Fruit fly (Drosophila melanogaster) whole organism, wandering third instar larva: ENCODE results near the gene Vm26Ac.
A peak's percentile ranks its signal among the peaks of the same experiment; 100 is the strongest.

Experiments used
- Abd-B ChIP-seq: fragments of >200 bp; optimal IDR thresholded peaks from 2 replicates; lab custom pipeline; 2017; ENCODE audit warnings: missing biosample characterization, missing genetic modification characterization
- CG32264 ChIP-seq: fragments of 200-800 bp; sonication (Bioruptor generic); optimal IDR thresholded peaks from 2 replicates; lab custom pipeline; 2016; ENCODE audit warnings: missing biosample characterization, missing genetic modification characterization
- CG9705 ChIP-seq: fragments of 200-800 bp; sonication (Bioruptor generic); optimal IDR thresholded peaks from 2 replicates; lab custom pipeline; 2018; ENCODE audit warnings: missing biosample characterization, mild to moderate bottlenecking, missing genetic modification characterization
- CrebA ChIP-seq: fragments of 200-800 bp; sonication (Bioruptor generic); optimal IDR thresholded peaks from 2 replicates; lab custom pipeline; 2016; ENCODE audit warnings: missing biosample characterization, mild to moderate bottlenecking, missing genetic modification characterization, borderline replicate concordance
- Dfd ChIP-seq: fragments of >200 bp; optimal IDR thresholded peaks from 2 replicates; lab custom pipeline; 2017; ENCODE audit warnings: missing biosample characterization, missing genetic modification characterization
- Dif ChIP-seq: fragments of 200-275, 200-300 bp; sonication (Bioruptor generic); optimal IDR thresholded peaks from 2 replicates; lab custom pipeline; 2018; ENCODE audit warnings: missing biosample characterization, missing genetic modification characterization; ENCODE audit not compliant: partially characterized antibody
- GATAd ChIP-seq: sonication (Bioruptor generic); optimal IDR thresholded peaks from 2 replicates; lab custom pipeline; 2016; ENCODE audit warnings: missing biosample characterization, missing genetic modification characterization
- HLH106 ChIP-seq: fragments of 200-800 bp; optimal IDR thresholded peaks from 3 replicates; lab custom pipeline; 2019; ENCODE audit warnings: missing biosample characterization, mild to moderate bottlenecking, missing genetic modification characterization, moderate library complexity
- Hnf4 ChIP-seq: fragments of 200-800 bp; sonication (Bioruptor generic); optimal IDR thresholded peaks from 2 replicates; lab custom pipeline; 2016; ENCODE audit warnings: missing biosample characterization, mild to moderate bottlenecking, missing genetic modification characterization
- Hr83 ChIP-seq: fragments of 200-300 bp; sonication (Bioruptor generic); optimal IDR thresholded peaks from 2 replicates; lab custom pipeline; 2016; ENCODE audit warnings: missing biosample characterization, mild to moderate bottlenecking, missing genetic modification characterization, moderate library complexity; ENCODE audit not compliant: poor library complexity, severe bottlenecking
- Jra ChIP-seq: sonication (Bioruptor generic); optimal IDR thresholded peaks from 2 replicates; lab custom pipeline; 2016; ENCODE audit warnings: missing biosample characterization, missing genetic modification characterization
- Myc ChIP-seq: fragments of >200 bp; optimal IDR thresholded peaks from 2 replicates; lab custom pipeline; 2017
- N ChIP-seq: fragments of >200 bp; optimal IDR thresholded peaks from 2 replicates; lab custom pipeline; 2018; ENCODE audit warnings: missing biosample characterization, missing external identifiers, missing genetic modification characterization
- OdsH ChIP-seq: fragments of 200-800 bp; sonication (Bioruptor generic); optimal IDR thresholded peaks from 2 replicates; lab custom pipeline; 2016; ENCODE audit warnings: missing biosample characterization, mild to moderate bottlenecking, missing genetic modification characterization
- Rel ChIP-seq, 2 experiments: fragments of 200-800 bp; sonication (Bioruptor generic) in 1 of 2; optimal IDR thresholded peaks; 2 replicates in 1 of 2; 3 replicates in 1 of 2; lab custom pipeline; 2016 to 2019; ENCODE audit warnings: mild to moderate bottlenecking in 2 of 2, missing biosample characterization in 2 of 2, missing genetic modification characterization in 2 of 2, moderate library complexity in 1 of 2
- Sp1 ChIP-seq: fragments of 200-800 bp; sonication (Bioruptor generic); optimal IDR thresholded peaks from 3 replicates; lab custom pipeline; 2019; ENCODE audit warnings: missing biosample characterization, mild to moderate bottlenecking, missing genetic modification characterization, moderate library complexity
- Vsx2 ChIP-seq: fragments of 200-300, 225-300 bp; sonication (Bioruptor generic); optimal IDR thresholded peaks from 2 replicates; lab custom pipeline; 2018; ENCODE audit warnings: missing biosample characterization, missing genetic modification characterization; ENCODE audit not compliant: partially characterized antibody
- br ChIP-seq: fragments of 200-800 bp; sonication (Bioruptor generic); optimal IDR thresholded peaks from 2 replicates; lab custom pipeline; 2016; ENCODE audit warnings: missing biosample characterization, missing genetic modification characterization
- brk ChIP-seq: fragments of 200-800 bp; sonication (Bioruptor generic); optimal IDR thresholded peaks from 2 replicates; lab custom pipeline; 2016; ENCODE audit warnings: missing biosample characterization, mild to moderate bottlenecking, missing genetic modification characterization
- dl ChIP-seq, 2 experiments: fragments of 175-275, 200-275 bp in 1 of 2; fragments of 200-275 bp in 1 of 2; sonication (Bioruptor generic); optimal IDR thresholded peaks; lab custom pipeline; 2018; ENCODE audit warnings: mild to moderate bottlenecking in 2 of 2, missing biosample characterization in 2 of 2, missing genetic modification characterization in 2 of 2, moderate library complexity in 2 of 2; ENCODE audit not compliant: partially characterized antibody in 2 of 2, insufficient read depth in 1 of 2
- dmrt93B ChIP-seq: fragments of 200-800 bp; sonication (Bioruptor generic); optimal IDR thresholded peaks from 2 replicates; lab custom pipeline; 2018; ENCODE audit warnings: missing biosample characterization, mild to moderate bottlenecking, missing genetic modification characterization
- dsf ChIP-seq: sonication (Bioruptor generic); optimal IDR thresholded peaks from 2 replicates; lab custom pipeline; 2016; ENCODE audit warnings: missing biosample characterization, missing genetic modification characterization, borderline replicate concordance
- ey ChIP-seq: fragments of 200-800 bp; sonication (Bioruptor generic); optimal IDR thresholded peaks from 2 replicates; lab custom pipeline; 2016; ENCODE audit warnings: missing biosample characterization, missing genetic modification characterization
- foxo ChIP-seq, 2 experiments: fragments of 200-800 bp; sonication (Bioruptor generic); optimal IDR thresholded peaks; 2 replicates in 1 of 2; 3 replicates in 1 of 2; lab custom pipeline; 2016 to 2017; ENCODE audit warnings: missing biosample characterization in 2 of 2, missing genetic modification characterization in 2 of 2
- fru ChIP-seq: fragments of 200-800 bp; sonication (Bioruptor generic); optimal IDR thresholded peaks from 3 replicates; lab custom pipeline; 2016; ENCODE audit warnings: missing biosample characterization, mild to moderate bottlenecking, missing genetic modification characterization
- h ChIP-seq: fragments of 200-800 bp; sonication (Bioruptor generic); optimal IDR thresholded peaks from 3 replicates; lab custom pipeline; 2016; ENCODE audit warnings: missing biosample characterization, mild to moderate bottlenecking, missing genetic modification characterization
- jim ChIP-seq: fragments of 175-275, 200-325 bp; sonication (Bioruptor generic); optimal IDR thresholded peaks from 2 replicates; lab custom pipeline; 2016; ENCODE audit warnings: missing biosample characterization, mild to moderate bottlenecking, missing genetic modification characterization
- lola ChIP-seq: fragments of >200 bp; optimal IDR thresholded peaks from 2 replicates; lab custom pipeline; 2017; ENCODE audit warnings: missing biosample characterization, missing genetic modification characterization
- pan ChIP-seq: fragments of >200 bp; optimal IDR thresholded peaks from 2 replicates; lab custom pipeline; 2017
- psq ChIP-seq: fragments of 200-800 bp; sonication (Bioruptor generic); optimal IDR thresholded peaks from 3 replicates; lab custom pipeline; 2017; ENCODE audit warnings: missing biosample characterization, mild to moderate bottlenecking, missing genetic modification characterization, moderate library complexity
- rgr ChIP-seq: fragments of 200-800 bp; sonication (Bioruptor generic); optimal IDR thresholded peaks from 3 replicates; lab custom pipeline; 2016; ENCODE audit warnings: missing biosample characterization, mild to moderate bottlenecking, missing genetic modification characterization
- sage ChIP-seq: fragments of 200-800 bp; sonication (Bioruptor generic); optimal IDR thresholded peaks from 2 replicates; lab custom pipeline; 2016; ENCODE audit warnings: missing biosample characterization, mild to moderate bottlenecking, missing genetic modification characterization
- sv ChIP-seq: fragments of 200-800 bp; sonication (Bioruptor generic); optimal IDR thresholded peaks from 3 replicates; lab custom pipeline; 2016; ENCODE audit warnings: missing biosample characterization, missing genetic modification characterization
- tai ChIP-seq: sonication (Bioruptor generic); optimal IDR thresholded peaks from 2 replicates; lab custom pipeline; 2016; ENCODE audit warnings: missing biosample characterization, missing genetic modification characterization
- usp ChIP-seq: fragments of >200 bp; optimal IDR thresholded peaks from 2 replicates; lab custom pipeline; 2017; ENCODE audit warnings: missing biosample characterization, missing genetic modification characterization
- woc ChIP-seq: sonication (Bioruptor generic); optimal IDR thresholded peaks from 2 replicates; lab custom pipeline; 2016; ENCODE audit warnings: missing biosample characterization, mild to moderate bottlenecking, missing genetic modification characterization

Gene Vm26Ac

dm6 chr2L:5978333-5979054 is 20.1 kb upstream of the Vm26Ac start (continued):
- TF ChIP-seq brk (peak; percentile 70), Hr83 (GFP tag; lab: Kevin White, UChicago) (peak; percentile 70), tai (GFP tag; lab: Kevin White, UChicago) (no peak), dl (GFP tag; optimal IDR thresholded peaks at IDR 0.05; lab: Kevin White, UChicago; ENCODE audit: insufficient read depth in 1 of 2, partially characterized antibody in 2 of 2) (no peak)

dm6 chr2L:5977729-5978078 is 19.3 kb upstream of the Vm26Ac start:
- no peak for TF ChIP-seq usp (GFP tag; lab: Kevin White, UChicago)
- peak; percentile 33 for TF ChIP-seq Jra (GFP tag; lab: Kevin White, UChicago)
- no peak for TF ChIP-seq Myc (lab: Kevin White, UChicago)
- TF ChIP-seq pan (lab: Kevin White, UChicago) = no peak
- no peak for TF ChIP-seq Hnf4 (GFP tag; lab: Kevin White, UChicago)
- no peak for TF ChIP-seq Dif
- TF ChIP-seq rgr = no peak
- TF ChIP-seq sv = no peak
- TF ChIP-seq brk = no peak

- TF ChIP-seq sage (GFP tag; lab: Kevin White, UChicago) (no peak), Dif (peak; percentile 54), dsf (GFP tag; lab: Kevin White, UChicago) (no peak), foxo (GFP tag; optimal IDR thresholded peaks at IDR 0.05; lab: Kevin White, UChicago) (peak in 1 of 2 experiments; percentile 37), Myc (lab: Kevin White, UChicago) (no peak), rgr (peak; percentile 39), br (peak; percentile 3), Vsx2 (GFP tag; lab: Kevin White, UChicago) (no peak), jim (GFP tag; lab: Kevin White, UChicago) (no peak), Rel (GFP tag; optimal IDR thresholded peaks at IDR 0.05; lab: Kevin White, UChicago) (no peak), Rel (tag; optimal IDR thresholded peaks at IDR 0.05; lab: Kevin White, UChicago) (peak; percentile 35), dl (GFP tag; optimal IDR thresholded peaks at IDR 0.05; lab: Kevin White, UChicago; ENCODE audit: insufficient read depth in 1 of 2, partially characterized antibody in 2 of 2) (peak; percentile 17 to 27), CG9705 (GFP tag; lab: Kevin White, UChicago) (peak; percentile 27), Sp1 (GFP tag; lab: Kevin White, UChicago) (peak; percentile 60), psq (GFP tag; lab: Kevin White, UChicago) (peak; percentile 61), Abd-B (GFP tag; lab: Kevin White, UChicago) (no peak), h (peak; percentile 61), fru (GFP tag; lab: Kevin White, UChicago) (peak; percentile 50), HLH106 (tag; lab: Kevin White, UChicago) (peak; percentile 36)
Measured at dm6 chr2L:5977070-5977728, 18.8 kb upstream of the Vm26Ac start.

- TF ChIP-seq psq (GFP tag; lab: Kevin White, UChicago) = peak; percentile 4
- TF ChIP-seq rgr = no peak
Measured at dm6 chr2L:5975601-5976000, 17.2 kb upstream of the Vm26Ac start.

dm6 chr2L:5975025-5975539 is 16.7 kb upstream of the Vm26Ac start:
- TF ChIP-seq psq (GFP tag; lab: Kevin White, UChicago) (no peak), brk (no peak), N (no peak), Myc (lab: Kevin White, UChicago) (no peak), h (peak; percentile 52), ey (GFP tag; lab: Kevin White, UChicago) (no peak), Sp1 (GFP tag; lab: Kevin White, UChicago) (no peak), Vsx2 (GFP tag; lab: Kevin White, UChicago) (no peak), jim (GFP tag; lab: Kevin White, UChicago) (no peak), dl (GFP tag; optimal IDR thresholded peaks at IDR 0.05; lab: Kevin White, UChicago; ENCODE audit: insufficient read depth in 1 of 2, partially characterized antibody in 2 of 2) (no peak), OdsH (peak; percentile 54), Rel (GFP tag; optimal IDR thresholded peaks at IDR 0.05; lab: Kevin White, UChicago) (no peak), Rel (tag; optimal IDR thresholded peaks at IDR 0.05; lab: Kevin White, UChicago) (no peak), Hnf4 (GFP tag; lab: Kevin White, UChicago) (peak; percentile 4), tai (GFP tag; lab: Kevin White, UChicago) (no peak), Dfd (GFP tag; lab: Kevin White, UChicago) (no peak), dmrt93B (GFP tag; lab: Kevin White, UChicago) (no peak), CrebA (GFP tag; lab: Kevin White, UChicago) (no peak), lola (GFP tag; lab: Kevin White, UChicago) (no peak), woc (no peak), CG32264 (no peak), fru (GFP tag; lab: Kevin White, UChicago) (no peak), GATAd (GFP tag; lab: Kevin White, UChicago) (no peak), dsf (GFP tag; lab: Kevin White, UChicago) (no peak), CG9705 (GFP tag; lab: Kevin White, UChicago) (no peak), foxo (GFP tag; optimal IDR thresholded peaks at IDR 0.05; lab: Kevin White, UChicago) (peak in 1 of 2 experiments; percentile 3), Dif (no peak)
